Worm (Caenorhabditis elegans) whole organism, late embryonic: Measurements from ENCODE around the gene cut-6.

ENCODE experiments used
- dmd-4 ChIP-seq: sonication (generic microtip); optimal IDR thresholded peaks from 2 replicates; lab custom pipeline; 2016; ENCODE audit warnings: borderline replicate concordance, missing genetic modification characterization, missing compliant biosample characterization
- dve-1 ChIP-seq: sonication (generic microtip); optimal IDR thresholded peaks from 2 replicates; lab custom pipeline; 2017; ENCODE audit warnings: antibody characterized with exemption, mild to moderate bottlenecking, missing genetic modification characterization, missing compliant biosample characterization
- fkh-10 ChIP-seq: fragments of 150-350 bp; optimal IDR thresholded peaks from 2 replicates; lab custom pipeline; 2014; ENCODE audit warnings: missing biosample characterization, missing genetic modification reagents, missing genetic modification characterization
- hlh-13 ChIP-seq: fragments of 200-800 bp; sonication (Bioruptor generic); optimal IDR thresholded peaks from 2 replicates; lab custom pipeline; 2018; ENCODE audit warnings: mild to moderate bottlenecking, missing genetic modification characterization, missing compliant biosample characterization
- pha-4 ChIP-seq: fragments of 150-350 bp; optimal IDR thresholded peaks from 2 replicates; lab custom pipeline; 2018; ENCODE audit warnings: missing biosample characterization, missing genetic modification reagents, missing genetic modification characterization
- sdc-2 ChIP-seq: sonication (generic microtip); optimal IDR thresholded peaks from 2 replicates; lab custom pipeline; 2016; ENCODE audit warnings: missing genotype, missing genetic modification characterization, missing compliant biosample characterization
- sox-4 ChIP-seq: sonication (generic microtip); optimal IDR thresholded peaks from 2 replicates; lab custom pipeline; 2017; ENCODE audit warnings: mild to moderate bottlenecking, missing genetic modification characterization, inconsistent platforms, missing compliant biosample characterization
- tbx-2 ChIP-seq: sonication (generic microtip); optimal IDR thresholded peaks from 2 replicates; lab custom pipeline; 2016; ENCODE audit warnings: missing genetic modification characterization, missing compliant biosample characterization
- tbx-7 ChIP-seq: sonication (generic microtip); optimal IDR thresholded peaks from 2 replicates; lab custom pipeline; 2016; ENCODE audit warnings: missing genotype, missing genetic modification characterization, missing compliant biosample characterization
- unc-42 ChIP-seq: sonication (generic microtip); optimal IDR thresholded peaks from 2 replicates; lab custom pipeline; 2016; ENCODE audit warnings: missing genotype, missing genetic modification characterization, missing compliant biosample characterization

ce11 chrIII:10911160-10911559 is at the start of gene cut-6:
- TF ChIP-seq unc-42 (tag; lab: Kevin White, UChicago) (no peak), hlh-13 (no peak), sox-4 (tag; lab: Kevin White, UChicago) (no peak), sdc-2 (tag; lab: Kevin White, UChicago) (no peak), tbx-2 (tag; lab: Kevin White, UChicago) (no peak), fkh-10 (no peak), pha-4 (tag; lab: Kevin White, UChicago) (no peak), dmd-4 (tag; lab: Kevin White, UChicago) (no peak), tbx-7 (no peak), dve-1 (tag; lab: Kevin White, UChicago) (no peak)
